Fruit fly (Drosophila melanogaster): ENCODE data around the gene CG45079.

- TF ChIP-seq EcR (GFP tag; optimal IDR thresholded peaks at IDR 0.05) (no peak), pan (optimal IDR thresholded peaks at IDR 0.05) (no peak), usp (GFP tag; optimal IDR thresholded peaks at IDR 0.05) (no peak)
These were observed 45.1 kb upstream of the CG45079 start for dm6 chr3R:17078961-17079858.
